Fruit fly (Drosophila melanogaster) whole organism, embryonic: ENCODE data around the gene Ak3.

Source experiments
- Blimp-1 ChIP-seq: fragments of 200-800 bp; sonication (Bioruptor generic); optimal IDR thresholded peaks from 3 replicates; lab custom pipeline; 2018; ENCODE audit warnings: missing biosample characterization, missing genetic modification characterization, mild to moderate bottlenecking, moderate library complexity, missing genetic modification reagents
- CG1024 ChIP-seq: fragments of 200-800 bp; sonication (Bioruptor generic); IDR thresholded peaks from 2 replicates; pipeline ENCODE4 v1.3.6; 2022; ENCODE audit warnings: missing biosample characterization, missing genetic modification characterization
- CG11504 ChIP-seq: fragments of 200-800 bp; sonication (Bioruptor generic); optimal IDR thresholded peaks from 3 replicates; lab custom pipeline; 2019; ENCODE audit warnings: missing biosample characterization, mild to moderate bottlenecking, missing genetic modification characterization, moderate library complexity
- CG11560 ChIP-seq: fragments of 200-800 bp; sonication (Bioruptor generic); IDR thresholded peaks from 3 replicates; pipeline ENCODE4 v1.3.6; 2022; ENCODE audit warnings: missing biosample characterization, missing genetic modification characterization
- CG12942 ChIP-seq: fragments of 200-800 bp; sonication (Bioruptor generic); optimal IDR thresholded peaks from 3 replicates; lab custom pipeline; 2016; ENCODE audit warnings: missing biosample characterization, missing genetic modification characterization
- CG18619 ChIP-seq: fragments of 200-800 bp; sonication (Bioruptor generic); optimal IDR thresholded peaks from 3 replicates; lab custom pipeline; 2017; ENCODE audit warnings: missing biosample characterization, mild to moderate bottlenecking, missing genetic modification characterization
- CG2116 ChIP-seq: fragments of 200-800 bp; sonication (Bioruptor generic); optimal IDR thresholded peaks from 3 replicates; lab custom pipeline; 2018; ENCODE audit warnings: missing biosample characterization, mild to moderate bottlenecking, missing genetic modification characterization
- CG32532 ChIP-seq: fragments of 200-800 bp; sonication (Bioruptor generic); IDR thresholded peaks from 2 replicates; pipeline ENCODE4 v1.3.6; 2022; ENCODE audit warnings: missing biosample characterization, missing genetic modification characterization
- CG3726 ChIP-seq: fragments of 200-800 bp; sonication (Bioruptor generic); IDR thresholded peaks from 3 replicates; pipeline ENCODE4, ENCODE4 v1.3.6; 2022; ENCODE audit warnings: missing biosample characterization, missing genetic modification characterization
- CG43689 ChIP-seq: fragments of 200-800 bp; sonication (Bioruptor generic); IDR thresholded peaks from 2 replicates; pipeline ENCODE4 v1.3.6; 2022; ENCODE audit warnings: missing biosample characterization, missing genetic modification characterization
- CG4854 ChIP-seq: fragments of 200-800 bp; sonication (Bioruptor generic); optimal IDR thresholded peaks from 2 replicates; lab custom pipeline; 2016; ENCODE audit warnings: missing biosample characterization, missing genetic modification characterization, inconsistent platforms
- CG8359 ChIP-seq: fragments of 200-800 bp; sonication (Bioruptor generic); optimal IDR thresholded peaks from 2 replicates; lab custom pipeline; 2017; ENCODE audit warnings: missing biosample characterization, mild to moderate bottlenecking, missing genetic modification characterization, borderline replicate concordance
- CG8944 ChIP-seq: fragments of 200-800 bp; sonication (Bioruptor generic); optimal IDR thresholded peaks from 3 replicates; lab custom pipeline; 2016; ENCODE audit warnings: missing biosample characterization, missing genetic modification characterization
- CG9609 ChIP-seq: fragments of 200-800 bp; sonication (Bioruptor generic); optimal IDR thresholded peaks from 3 replicates; lab custom pipeline; 2016; ENCODE audit warnings: missing biosample characterization, missing genetic modification characterization
- CG9727 ChIP-seq: fragments of 200-800 bp; sonication (Bioruptor generic); optimal IDR thresholded peaks from 3 replicates; lab custom pipeline; 2017; ENCODE audit warnings: missing biosample characterization, mild to moderate bottlenecking, missing genetic modification characterization
- Dek ChIP-seq: fragments of 200-800 bp; sonication (Bioruptor generic); optimal IDR thresholded peaks from 3 replicates; lab custom pipeline; 2019; ENCODE audit warnings: missing biosample characterization, mild to moderate bottlenecking, missing genetic modification characterization, moderate library complexity
- Dip2 ChIP-seq: fragments of 200-800 bp; sonication (Bioruptor generic); IDR thresholded peaks from 2 replicates; pipeline ENCODE4 v1.3.6; 2022; ENCODE audit warnings: missing biosample characterization, missing genetic modification characterization
- E2f1 ChIP-seq: fragments of 200-800 bp; sonication (Bioruptor generic); IDR thresholded peaks from 2 replicates; pipeline ENCODE4 v1.3.6; 2022; ENCODE audit warnings: missing biosample characterization, missing genetic modification characterization
- H2.0 ChIP-seq: fragments of 200-800 bp; sonication (Bioruptor generic); IDR thresholded peaks from 2 replicates; pipeline ENCODE4 v1.3.6; 2022; ENCODE audit warnings: missing biosample characterization, missing genetic modification characterization
- HHEX ChIP-seq: fragments of 200-800 bp; sonication (Bioruptor generic); optimal IDR thresholded peaks from 3 replicates; lab custom pipeline; 2017; ENCODE audit warnings: missing biosample characterization, mild to moderate bottlenecking, missing genetic modification characterization, missing genetic modification reagents
- Hey ChIP-seq: fragments of 200-800 bp; sonication (Bioruptor generic); optimal IDR thresholded peaks from 3 replicates; lab custom pipeline; 2018; ENCODE audit warnings: missing biosample characterization, mild to moderate bottlenecking, missing genetic modification characterization
- Hr39 ChIP-seq: fragments of >200 bp; optimal IDR thresholded peaks from 2 replicates; lab custom pipeline; 2017
- Oli ChIP-seq: fragments of 200-800 bp; sonication (Bioruptor generic); optimal IDR thresholded peaks from 2 replicates; lab custom pipeline; 2018; ENCODE audit warnings: missing biosample characterization, mild to moderate bottlenecking, missing genetic modification characterization, moderate library complexity
- PHDP ChIP-seq: fragments of 200-800 bp; sonication (Bioruptor generic); optimal IDR thresholded peaks from 3 replicates; lab custom pipeline; 2018; ENCODE audit warnings: missing biosample characterization, mild to moderate bottlenecking, missing genetic modification characterization, moderate library complexity
- Ravus ChIP-seq: fragments of 200-800 bp; sonication (Bioruptor generic); IDR thresholded peaks from 2 replicates; pipeline ENCODE4 v1.3.6; 2022; ENCODE audit warnings: missing biosample characterization, missing genetic modification characterization
- Taf1 ChIP-seq: fragments of 200-800 bp; sonication (Bioruptor generic); IDR thresholded peaks from 2 replicates; pipeline ENCODE4 v1.3.6; 2022; ENCODE audit warnings: missing biosample characterization, missing genetic modification characterization
- Trl ChIP-seq, 3 experiments: fragments of >200 bp in 2 of 3; fragments of 200-800 bp in 1 of 3; sonication (Bioruptor generic) in 1 of 3; optimal IDR thresholded peaks; 2 replicates in 1 of 3; 3 replicates in 2 of 3; lab custom pipeline; 2016 to 2017; ENCODE audit warnings: missing biosample characterization in 1 of 3, missing genetic modification characterization in 1 of 3
- aop ChIP-seq: fragments of 200-800 bp; sonication (Bioruptor generic); IDR thresholded peaks from 2 replicates; pipeline ENCODE4 v1.3.6; 2022; ENCODE audit warnings: missing biosample characterization, missing genetic modification characterization
- az2 ChIP-seq: fragments of 200-800 bp; sonication (Bioruptor generic); optimal IDR thresholded peaks from 3 replicates; lab custom pipeline; 2016; ENCODE audit warnings: missing biosample characterization, missing genetic modification characterization
- cato ChIP-seq: fragments of 200-800 bp; sonication (Bioruptor generic); optimal IDR thresholded peaks from 2 replicates; lab custom pipeline; 2016; ENCODE audit warnings: missing biosample characterization, missing genetic modification characterization, borderline replicate concordance
- crc ChIP-seq: fragments of 200-800 bp; sonication (Bioruptor generic); optimal IDR thresholded peaks from 2 replicates; lab custom pipeline; 2016; ENCODE audit warnings: missing biosample characterization, missing genetic modification characterization
- cwo ChIP-seq: fragments of 200-800 bp; sonication (Bioruptor generic); optimal IDR thresholded peaks from 3 replicates; lab custom pipeline; 2017; ENCODE audit warnings: missing biosample characterization, missing genetic modification characterization, mild to moderate bottlenecking, moderate library complexity, missing genetic modification reagents
- disco-r ChIP-seq: fragments of 200-800 bp; sonication (Bioruptor generic); optimal IDR thresholded peaks from 2 replicates; lab custom pipeline; 2016; ENCODE audit warnings: missing biosample characterization, missing genetic modification characterization
- dm ChIP-seq: fragments of 200-800 bp; sonication (Bioruptor generic); optimal IDR thresholded peaks from 3 replicates; lab custom pipeline; 2016; ENCODE audit warnings: missing biosample characterization, missing genetic modification characterization
- dpn ChIP-seq, 2 experiments: fragments of 200-800 bp; sonication (Bioruptor generic); optimal IDR thresholded peaks; 3 replicates each; lab custom pipeline; 2016; ENCODE audit warnings: missing biosample characterization in 2 of 2, missing genetic modification characterization in 2 of 2
- eyg ChIP-seq: fragments of 200-800 bp; sonication (Bioruptor generic); optimal IDR thresholded peaks from 3 replicates; lab custom pipeline; 2016; ENCODE audit warnings: missing biosample characterization, missing genetic modification characterization
- fd3F ChIP-seq: fragments of 200-800 bp; sonication (Bioruptor generic); optimal IDR thresholded peaks from 2 replicates; lab custom pipeline; 2018; ENCODE audit warnings: missing biosample characterization, mild to moderate bottlenecking, missing genetic modification characterization, moderate library complexity
- fd64A ChIP-seq: fragments of 200-800 bp; sonication (Bioruptor generic); optimal IDR thresholded peaks from 3 replicates; lab custom pipeline; 2018; ENCODE audit warnings: missing biosample characterization, mild to moderate bottlenecking, missing genetic modification characterization
- fd96Cb ChIP-seq: fragments of 200-800 bp; sonication (Bioruptor generic); optimal IDR thresholded peaks from 2 replicates; lab custom pipeline; 2018; ENCODE audit warnings: missing biosample characterization, mild to moderate bottlenecking, missing genetic modification characterization, moderate library complexity
- gsb-n ChIP-seq: fragments of 200-800 bp; sonication (Bioruptor generic); optimal IDR thresholded peaks from 3 replicates; lab custom pipeline; 2018; ENCODE audit warnings: missing biosample characterization, mild to moderate bottlenecking, missing genetic modification characterization
- h ChIP-seq: fragments of >200 bp; optimal IDR thresholded peaks from 2 replicates; lab custom pipeline; 2017
- mld ChIP-seq: fragments of 200-800 bp; sonication (Bioruptor generic); IDR thresholded peaks from 3 replicates; pipeline ENCODE4 v1.3.6; 2022; ENCODE audit warnings: missing biosample characterization, missing genetic modification characterization; ENCODE audit not compliant: partially characterized antibody
- nmo ChIP-seq: fragments of 200-800 bp; sonication (Bioruptor generic); optimal IDR thresholded peaks from 2 replicates; lab custom pipeline; 2018; ENCODE audit warnings: missing biosample characterization, mild to moderate bottlenecking, missing genetic modification characterization, moderate library complexity
- ro ChIP-seq: fragments of 200-800 bp; sonication (Bioruptor generic); IDR thresholded peaks from 2 replicates; pipeline ENCODE4 v1.3.6; 2022; ENCODE audit warnings: missing biosample characterization, missing genetic modification characterization
- salm ChIP-seq: fragments of 200-800 bp; sonication (Bioruptor generic); optimal IDR thresholded peaks from 2 replicates; lab custom pipeline; 2018; ENCODE audit warnings: missing biosample characterization, mild to moderate bottlenecking, missing genetic modification characterization
- sd ChIP-seq: fragments of 200-800 bp; sonication (Bioruptor generic); optimal IDR thresholded peaks from 3 replicates; lab custom pipeline; 2018; ENCODE audit warnings: missing biosample characterization, mild to moderate bottlenecking, missing genetic modification characterization, moderate library complexity
- sens-2 ChIP-seq: fragments of 200-800 bp; sonication (Bioruptor generic); IDR thresholded peaks from 2 replicates; pipeline ENCODE4 v1.3.6; 2022; ENCODE audit warnings: missing biosample characterization, missing genetic modification characterization
- zfh1 ChIP-seq: fragments of 200-800 bp; sonication (Bioruptor generic); IDR thresholded peaks from 3 replicates; pipeline ENCODE4 v1.3.6; 2022; ENCODE audit warnings: missing biosample characterization, missing genetic modification characterization

The Ak3 gene

DNA sequence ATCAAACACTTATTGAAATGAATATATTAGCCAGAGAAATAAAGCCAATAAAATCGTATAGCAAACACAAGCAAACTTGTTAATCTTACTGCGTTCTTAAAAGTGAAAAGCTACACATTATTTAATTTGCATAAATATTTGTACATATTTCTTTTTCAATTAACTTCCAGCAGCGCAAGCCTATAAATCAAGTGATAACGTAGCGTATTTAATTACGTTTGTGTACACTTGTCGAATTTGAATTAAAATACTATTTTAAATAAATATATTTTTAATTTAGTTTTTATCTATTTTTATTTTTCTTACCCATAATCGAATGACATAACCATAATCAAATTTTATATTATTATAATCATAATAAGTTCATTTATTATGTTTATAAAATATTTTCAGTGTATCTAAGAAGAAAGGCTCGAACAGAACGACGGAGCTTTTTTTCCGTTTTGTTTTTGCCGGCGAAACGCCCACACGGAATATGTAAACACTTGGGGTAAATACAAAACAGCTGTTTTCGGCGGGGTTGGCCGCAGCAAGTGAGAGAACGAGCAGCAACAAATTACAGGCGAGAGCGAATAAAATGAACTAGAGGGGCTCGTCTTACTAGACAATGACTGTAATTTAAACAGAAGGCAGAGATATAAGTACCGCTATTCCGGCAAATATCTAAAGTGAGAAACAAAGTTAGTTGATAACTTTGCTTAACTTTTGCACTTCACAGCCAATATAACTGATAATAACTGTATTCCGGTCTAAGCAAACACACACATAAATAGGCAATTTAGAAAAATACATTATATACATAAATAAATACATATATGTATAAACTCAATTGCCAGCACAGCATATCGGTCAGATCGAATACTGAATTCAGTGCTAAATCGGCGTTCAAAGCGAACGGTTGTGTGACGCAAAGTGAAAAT lies 13.6 kb downstream of the Ak3 start, which contains the start of gene Sodh2 (continued):
- TF ChIP-seq crc (GFP tag; lab: Kevin White, UChicago) (peak; percentile 34), CG11504 (tag; lab: Kevin White, UChicago) (peak; percentile 84), cwo (peak; percentile 87), sd (tag; lab: Kevin White, UChicago) (peak; percentile 64), CG4854 (GFP tag; lab: Kevin White, UChicago) (peak; percentile 44), CG8944 (GFP tag; lab: Kevin White, UChicago) (peak; percentile 53), aop (GFP tag; lab: Robert Waterston, UW) (no peak), gsb-n (peak; percentile 72), CG8359 (GFP tag; lab: Kevin White, UChicago) (peak; percentile 40), CG18619 (GFP tag; lab: Kevin White, UChicago) (peak; percentile 81), h (lab: Kevin White, UChicago) (no peak), Trl (optimal IDR thresholded peaks at IDR 0.05; lab: Kevin White, UChicago) (peak in 1 of 2 experiments; percentile 28), Trl (GFP tag; optimal IDR thresholded peaks at IDR 0.05; lab: Kevin White, UChicago) (peak; percentile 25), H2.0 (GFP tag; lab: Robert Waterston, UW) (peak; percentile 66), Ravus (no peak), salm (tag; lab: Kevin White, UChicago) (peak; percentile 58), mld (GFP tag; lab: Robert Waterston, UW) (no peak), Blimp-1 (peak; percentile 75), sens-2 (GFP tag; lab: Robert Waterston, UW) (no peak), CG12942 (peak; percentile 32), CG9609 (GFP tag; lab: Kevin White, UChicago) (peak; percentile 69), CG1024 (GFP tag; lab: Robert Waterston, UW) (0 out of 2 replicates have a peak, but pooled peaks have one; percentile 38), PHDP (tag; lab: Kevin White, UChicago) (peak; percentile 79), zfh1 (GFP tag; lab: Robert Waterston, UW) (peak; percentile 81), CG32532 (peak; percentile 88), CG11560 (peak; percentile 57; the same call in 2 of the 3 replicates), dm (no peak), disco-r (peak; percentile 46), dpn (GFP tag; optimal IDR thresholded peaks at IDR 0.05; lab: Kevin White, UChicago) (peak; percentile 39 to 69), az2 (GFP tag; lab: Kevin White, UChicago) (peak; percentile 47), CG3726 (GFP tag; lab: Robert Waterston, UW) (peak; percentile 66; the same call in 1 of the 3 replicates), Dip2 (GFP tag; lab: Robert Waterston, UW) (no peak), E2f1 (GFP tag; lab: Robert Waterston, UW) (0 out of 2 replicates have a peak, but pooled peaks have one; percentile 47), eyg (GFP tag; lab: Kevin White, UChicago) (peak; percentile 8), ro (no peak), Hey (tag; lab: Kevin White, UChicago) (peak; percentile 67), Dek (tag; lab: Kevin White, UChicago) (peak; percentile 79), CG9727 (peak; percentile 77), HHEX (GFP tag; lab: Kevin White, UChicago) (peak; percentile 84), fd64A (peak; percentile 48), CG43689 (GFP tag; lab: Robert Waterston, UW) (no peak), Taf1 (GFP tag; lab: Robert Waterston, UW) (peak; percentile 64; the same call in 1 of the 2 replicates), nmo (peak; percentile 61), CG2116 (GFP tag; lab: Kevin White, UChicago) (peak; percentile 54), Oli (tag; lab: Kevin White, UChicago) (peak; percentile 45), fd3F (GFP tag; lab: Kevin White, UChicago) (peak; percentile 48), Hr39 (lab: Kevin White, UChicago) (no peak), fd96Cb (tag; lab: Kevin White, UChicago) (peak; percentile 39), cato (GFP tag; lab: Kevin White, UChicago) (no peak)
